Worm (Caenorhabditis elegans) whole organism, early embryonic: ENCODE results near the gene nhr-156.

Source experiments
- B0310.2 ChIP-seq: sonication (generic microtip); optimal IDR thresholded peaks from 2 replicates; lab custom pipeline; 2016; ENCODE audit warnings: mild to moderate bottlenecking, missing genetic modification characterization, missing compliant biosample characterization
- F13C5.2 ChIP-seq: sonication (generic microtip); optimal IDR thresholded peaks from 2 replicates; lab custom pipeline; 2017; ENCODE audit warnings: mild to moderate bottlenecking, missing genetic modification characterization, inconsistent platforms, missing compliant biosample characterization
- ama-1 ChIP-seq: fragments of 150-350 bp; optimal IDR thresholded peaks from 2 replicates; lab custom pipeline; 2014
- ets-7 ChIP-seq: sonication (generic microtip); optimal IDR thresholded peaks from 2 replicates; lab custom pipeline; 2016; ENCODE audit warnings: missing genotype, missing genetic modification characterization, missing compliant biosample characterization
- flt-1 ChIP-seq: fragments of 200-800 bp; sonication (Bioruptor generic); IDR thresholded peaks from 2 replicates; pipeline ENCODE4 v1.3.6; 2022; ENCODE audit warnings: missing genetic modification characterization, missing compliant biosample characterization
- hmg-4 ChIP-seq: fragments of 200-800 bp; sonication (Bioruptor generic); optimal IDR thresholded peaks from 2 replicates; lab custom pipeline; 2018; ENCODE audit warnings: mild to moderate bottlenecking, missing genetic modification characterization, missing compliant biosample characterization

- no peak for TF ChIP-seq ets-7
- no peak for TF ChIP-seq ama-1 (lab: Kevin White, UChicago)
- no peak for TF ChIP-seq hmg-4 (GFP tag; lab: Kevin White, UChicago)
- TF ChIP-seq F13C5.2 (tag; lab: Kevin White, UChicago), result no peak
- TF ChIP-seq flt-1 (GFP tag; lab: Robert Waterston, UW), result no peak
- TF ChIP-seq B0310.2 (tag; lab: Kevin White, UChicago), result no peak
Measured at ce11 chrV:3857778-3858177, 48.1 kb upstream of the nhr-156 start, which contains the start of gene nhr-188.
